Fruit fly (Drosophila melanogaster) whole organism, adult: ENCODE measurements around the gene CG9536.
A peak's percentile ranks its signal among the peaks of the same experiment; 100 is the strongest.

Source experiments
- CG11617 ChIP-seq: fragments of 200-800 bp; sonication (Bioruptor generic); optimal IDR thresholded peaks from 2 replicates; lab custom pipeline; 2017; ENCODE audit warnings: mild to moderate bottlenecking, missing biosample characterization, missing genetic modification reagents, missing genetic modification characterization
- CG12768 ChIP-seq: fragments of 200-800 bp; sonication (Bioruptor generic); optimal IDR thresholded peaks from 2 replicates; lab custom pipeline; 2017; ENCODE audit warnings: missing biosample characterization, missing genetic modification characterization, mild to moderate bottlenecking, moderate library complexity, missing genetic modification reagents
- CG14711 ChIP-seq: fragments of 200-800 bp; sonication (Bioruptor generic); optimal IDR thresholded peaks from 2 replicates; lab custom pipeline; 2018; ENCODE audit warnings: missing biosample characterization, mild to moderate bottlenecking, missing genetic modification characterization, moderate library complexity
- CG1620 ChIP-seq: fragments of 200-800 bp; sonication (Bioruptor generic); optimal IDR thresholded peaks from 2 replicates; lab custom pipeline; 2016; ENCODE audit warnings: missing biosample characterization, missing genetic modification characterization
- CG33017 ChIP-seq: fragments of 200-800 bp; sonication (Bioruptor generic); optimal IDR thresholded peaks from 2 replicates; lab custom pipeline; 2018; ENCODE audit warnings: missing biosample characterization, mild to moderate bottlenecking, missing genetic modification characterization, moderate library complexity
- CG5204 ChIP-seq: fragments of 200-800 bp; sonication (Bioruptor generic); optimal IDR thresholded peaks from 2 replicates; lab custom pipeline; 2016; ENCODE audit warnings: missing biosample characterization, missing genetic modification characterization
- CG7045 ChIP-seq: fragments of 200-800 bp; sonication (Bioruptor generic); optimal IDR thresholded peaks from 2 replicates; lab custom pipeline; 2017; ENCODE audit warnings: missing biosample characterization, mild to moderate bottlenecking, missing genetic modification characterization
- CG7101 ChIP-seq: fragments of 200-800 bp; sonication (Bioruptor generic); optimal IDR thresholded peaks from 2 replicates; lab custom pipeline; 2018; ENCODE audit warnings: missing biosample characterization, mild to moderate bottlenecking, missing genetic modification characterization, moderate library complexity
- Clk ChIP-seq: fragments of 200-800 bp; sonication (Bioruptor generic); optimal IDR thresholded peaks from 2 replicates; lab custom pipeline; 2017; ENCODE audit warnings: missing biosample characterization, missing genetic modification characterization
- Crg-1 ChIP-seq: fragments of 200-800 bp; sonication (Bioruptor generic); optimal IDR thresholded peaks from 2 replicates; lab custom pipeline; 2016; ENCODE audit warnings: missing biosample characterization, missing genetic modification characterization
- Hr96 ChIP-seq: fragments of 200-800 bp; sonication (Bioruptor generic); optimal IDR thresholded peaks from 2 replicates; lab custom pipeline; 2016; ENCODE audit warnings: missing biosample characterization, missing genetic modification characterization
- Mnt ChIP-seq: fragments of 200-800 bp; sonication (Bioruptor generic); optimal IDR thresholded peaks from 2 replicates; lab custom pipeline; 2016; ENCODE audit warnings: missing biosample characterization, mild to moderate bottlenecking, missing genetic modification characterization
- bab1 ChIP-seq: fragments of 200-800 bp; sonication (Bioruptor generic); optimal IDR thresholded peaks from 3 replicates; lab custom pipeline; 2019; ENCODE audit warnings: missing biosample characterization, mild to moderate bottlenecking, missing genetic modification characterization, moderate library complexity
- cic ChIP-seq: fragments of 200-800 bp; sonication (Bioruptor generic); optimal IDR thresholded peaks from 2 replicates; lab custom pipeline; 2017; ENCODE audit warnings: missing biosample characterization, mild to moderate bottlenecking, missing genetic modification characterization, moderate library complexity
- cnc ChIP-seq, 2 experiments: fragments of >200 bp; optimal IDR thresholded peaks; 2 replicates each; lab custom pipeline; 2017
- kay ChIP-seq: fragments of 200-800 bp; sonication (Bioruptor generic); peaks from one replicate; lab custom pipeline; 2016; ENCODE audit warnings: missing biosample characterization, missing genetic modification characterization, borderline replicate concordance
- ovo ChIP-seq: fragments of 200-800 bp; sonication (Bioruptor generic); optimal IDR thresholded peaks from 2 replicates; lab custom pipeline; 2016; ENCODE audit warnings: missing biosample characterization, missing genetic modification characterization
- pad ChIP-seq: fragments of 200-800 bp; sonication (Bioruptor generic); optimal IDR thresholded peaks from 3 replicates; lab custom pipeline; 2017; ENCODE audit warnings: missing biosample characterization, missing genetic modification characterization, mild to moderate bottlenecking, moderate library complexity, missing genetic modification reagents
- tj ChIP-seq: fragments of 200-800 bp; sonication (Bioruptor generic); optimal IDR thresholded peaks from 3 replicates; lab custom pipeline; 2017; ENCODE audit warnings: missing biosample characterization, mild to moderate bottlenecking, missing genetic modification characterization, moderate library complexity
- toe ChIP-seq: fragments of 200-800 bp; sonication (Bioruptor generic); optimal IDR thresholded peaks from 2 replicates; lab custom pipeline; 2016; ENCODE audit warnings: missing biosample characterization, missing genetic modification characterization

Gene CG9536

DNA sequence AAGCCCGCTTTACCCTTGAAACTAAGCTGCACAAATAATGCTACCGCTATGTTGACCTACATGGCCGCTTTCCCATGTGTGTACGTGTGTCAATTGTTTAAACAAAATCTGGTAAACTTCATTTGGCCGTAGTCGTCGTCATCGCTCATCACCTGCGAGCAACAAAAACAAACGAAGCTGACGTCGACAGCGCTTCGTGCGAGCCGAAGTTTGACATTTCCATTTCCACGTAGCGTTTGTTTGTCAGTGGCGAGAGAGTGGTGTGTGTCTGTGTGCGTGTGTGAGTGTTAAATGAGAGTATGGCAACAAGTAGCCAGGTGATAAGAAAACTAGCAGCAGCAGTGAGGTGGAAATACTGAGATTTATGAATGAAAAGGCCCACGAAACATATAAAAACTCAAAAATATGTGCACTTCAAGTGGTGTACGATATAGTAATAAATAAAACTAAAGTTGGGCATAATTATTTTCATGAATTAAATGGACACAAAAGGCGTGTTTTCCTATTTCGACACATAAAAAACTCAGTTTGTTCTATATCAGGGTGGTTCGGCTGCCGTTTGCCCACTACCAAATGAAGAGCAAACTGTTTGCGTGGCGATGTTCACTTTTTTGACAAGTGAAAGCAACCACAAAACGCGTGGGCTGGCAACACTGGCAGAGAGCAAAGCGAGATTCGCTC lies 2.6 kb upstream of the CG9536 start:
- TF ChIP-seq cic (GFP tag; lab: Kevin White, UChicago) = peak; percentile 97
- TF ChIP-seq CG11617 = peak; percentile 32
- TF ChIP-seq CG12768 = peak; percentile 28
- peak; percentile 42 for TF ChIP-seq CG33017 (tag; lab: Kevin White, UChicago)
- peak; percentile 29 for TF ChIP-seq CG7101 (tag; lab: Kevin White, UChicago)
- peak; percentile 84 for TF ChIP-seq Mnt (GFP tag; lab: Kevin White, UChicago)
- TF ChIP-seq CG14711 (tag; lab: Kevin White, UChicago) = peak; percentile 62
- peak; percentile 63 for TF ChIP-seq ovo (GFP tag; lab: Kevin White, UChicago)
- TF ChIP-seq tj (GFP tag; lab: Kevin White, UChicago) = no peak
- TF ChIP-seq Crg-1 (GFP tag; lab: Kevin White, UChicago) = peak; percentile 56
- no peak for TF ChIP-seq Clk (GFP tag; lab: Kevin White, UChicago)
- TF ChIP-seq CG5204 (GFP tag; lab: Kevin White, UChicago) = no peak
- TF ChIP-seq bab1 (GFP tag; lab: Kevin White, UChicago) = peak; percentile 65

dm6 chr2L:6474878-6475582 lies 1.7 kb downstream of the CG9536 start:
- TF ChIP-seq CG11617 (no peak), cic (GFP tag; lab: Kevin White, UChicago) (peak; percentile 41), CG12768 (peak; percentile 70), CG33017 (tag; lab: Kevin White, UChicago) (peak; percentile 30)

dm6 chr2L:6474298-6474697 lies 2.5 kb downstream of the CG9536 start:
- TF ChIP-seq cnc (optimal IDR thresholded peaks at IDR 0.05; lab: Kevin White, UChicago) = no peak
- no peak for TF ChIP-seq Mnt (GFP tag; lab: Kevin White, UChicago)
- no peak for TF ChIP-seq CG12768
- no peak for TF ChIP-seq CG1620 (GFP tag; lab: Kevin White, UChicago)
- TF ChIP-seq CG5204 (GFP tag; lab: Kevin White, UChicago) = no peak

DNA sequence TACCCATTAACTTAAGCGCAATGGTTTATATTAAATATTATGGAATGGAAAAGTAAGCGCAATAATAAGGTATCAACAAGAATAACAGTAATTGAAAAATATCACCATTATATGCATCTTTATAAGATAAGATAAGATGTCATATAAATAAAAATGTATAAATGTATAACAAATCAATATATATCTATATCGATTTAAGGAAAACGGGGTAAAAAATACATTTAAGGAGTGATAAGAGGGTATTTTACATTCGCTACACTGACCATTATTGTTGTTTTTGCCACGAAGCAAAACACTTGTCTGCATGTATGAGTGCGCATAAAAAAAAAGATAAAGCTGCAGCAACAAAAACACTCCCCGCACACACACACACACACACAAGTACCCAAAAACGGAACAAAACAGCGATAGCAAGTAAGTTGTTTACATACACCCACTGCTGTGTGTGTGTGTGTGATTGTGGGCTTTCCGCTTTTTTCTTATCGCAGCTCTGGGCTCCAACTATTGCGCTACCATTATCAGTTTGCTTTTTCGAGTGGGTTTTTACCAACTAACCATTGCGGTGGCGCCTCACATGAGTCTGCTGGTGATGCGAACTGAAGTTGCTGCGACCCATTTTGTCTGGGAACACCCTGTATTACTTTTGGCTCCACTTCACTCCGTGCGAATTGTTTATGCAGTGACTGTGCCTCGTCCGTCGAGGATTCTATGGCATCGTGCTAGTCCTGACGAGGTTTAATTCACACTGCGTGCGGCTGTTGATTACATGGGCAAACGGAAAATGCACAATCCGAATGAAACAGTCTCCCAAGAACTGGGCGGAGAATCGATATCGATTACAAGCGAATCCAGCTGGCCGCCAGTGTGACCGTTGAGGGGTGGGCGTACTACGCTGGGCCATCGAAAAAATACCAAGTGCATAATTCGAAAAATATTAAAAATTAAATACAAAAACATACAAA lies 3.4 kb downstream of the CG9536 start, which contains the start of gene mmy:
TSS of gene mmy (minus strand) at position 829 of the 962 bp plus-strand sequence.
- no peak for TF ChIP-seq CG14711 (tag; lab: Kevin White, UChicago)
- TF ChIP-seq Hr96 (GFP tag; lab: Kevin White, UChicago) = peak; percentile 39
- TF ChIP-seq bab1 (GFP tag; lab: Kevin White, UChicago) = peak; percentile 25
- peak; percentile 42 for TF ChIP-seq tj (GFP tag; lab: Kevin White, UChicago)
- TF ChIP-seq cic (GFP tag; lab: Kevin White, UChicago) = peak; percentile 94
- TF ChIP-seq Crg-1 (GFP tag; lab: Kevin White, UChicago) = peak; percentile 14
- no peak for TF ChIP-seq kay (GFP tag; lab: Kevin White, UChicago)
- TF ChIP-seq pad (GFP tag; lab: Kevin White, UChicago) = peak; percentile 2
- TF ChIP-seq CG33017 (tag; lab: Kevin White, UChicago) = no peak
- TF ChIP-seq CG12768 = peak; percentile 73
- no peak for TF ChIP-seq CG7101 (tag; lab: Kevin White, UChicago)
- TF ChIP-seq CG7045 (GFP tag; lab: Kevin White, UChicago) = no peak
- TF ChIP-seq cnc (optimal IDR thresholded peaks at IDR 0.05; lab: Kevin White, UChicago) = no peak
- TF ChIP-seq Clk (GFP tag; lab: Kevin White, UChicago) = no peak
- peak; percentile 69 for TF ChIP-seq Mnt (GFP tag; lab: Kevin White, UChicago)
- TF ChIP-seq toe = peak; percentile 17
- peak; percentile 33 for TF ChIP-seq ovo (GFP tag; lab: Kevin White, UChicago)
- peak; percentile 34 for TF ChIP-seq CG1620 (GFP tag; lab: Kevin White, UChicago)
- TF ChIP-seq CG5204 (GFP tag; lab: Kevin White, UChicago) = no peak
- TF ChIP-seq CG11617 = peak; percentile 59

dm6 chr2L:6471978-6472776 lies 4.6 kb downstream of the CG9536 start:
- TF ChIP-seq Hr96 (GFP tag; lab: Kevin White, UChicago) (no peak), CG33017 (tag; lab: Kevin White, UChicago) (peak; percentile 30), Crg-1 (GFP tag; lab: Kevin White, UChicago) (no peak), Mnt (GFP tag; lab: Kevin White, UChicago) (peak; percentile 62), kay (GFP tag; lab: Kevin White, UChicago) (no peak), CG11617 (peak; percentile 26), CG7045 (GFP tag; lab: Kevin White, UChicago) (peak; percentile 38), CG12768 (no peak), cic (GFP tag; lab: Kevin White, UChicago) (peak; percentile 82), ovo (GFP tag; lab: Kevin White, UChicago) (no peak), CG5204 (GFP tag; lab: Kevin White, UChicago) (no peak), toe (peak; percentile 6)
